Fruit fly (Drosophila melanogaster): ENCODE results near the gene qjt.
A peak's percentile ranks its signal among the peaks of the same experiment; 100 is the strongest.

Gene qjt

DNA sequence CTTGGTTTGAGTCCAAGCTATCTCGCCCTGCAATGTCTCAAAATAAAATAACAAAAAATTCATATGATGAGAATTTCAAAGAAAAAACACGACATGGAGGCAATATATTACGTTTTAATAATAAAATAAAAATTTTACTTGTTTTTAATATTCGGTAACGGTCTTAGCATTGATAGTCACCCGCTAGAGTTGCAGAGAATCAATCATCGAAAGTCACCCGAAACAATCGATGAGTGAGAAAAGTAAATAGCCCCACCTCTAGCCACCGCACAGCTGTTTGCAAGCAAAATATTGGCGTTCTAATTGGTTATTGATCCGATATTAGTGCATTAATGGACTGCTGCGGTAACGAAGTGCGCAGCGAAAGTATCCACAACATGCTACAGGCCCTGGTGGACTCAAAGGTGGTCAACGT is 2.9 kb upstream of the qjt start, which contains the start of gene CG34250:
Gene CG34250, plus strand, starts transcription at position 244 of the 415 bp plus-strand sequence.
- no peak for TF ChIP-seq CG7101 (tag; optimal IDR thresholded peaks at IDR 0.05)
- peak; percentile 67 for TF ChIP-seq CG14711 (tag; optimal IDR thresholded peaks at IDR 0.05)
- TF ChIP-seq pad (GFP tag; optimal IDR thresholded peaks at IDR 0.05), result no peak
- TF ChIP-seq Clk (GFP tag; optimal IDR thresholded peaks at IDR 0.05), result no peak
- TF ChIP-seq CG12768 (GFP tag; optimal IDR thresholded peaks at IDR 0.05), result no peak
- peak; percentile 83 for TF ChIP-seq bab1 (GFP tag; optimal IDR thresholded peaks at IDR 0.05)
- TF ChIP-seq CG33017 (tag; optimal IDR thresholded peaks at IDR 0.05), result no peak
- TF ChIP-seq kay (GFP tag; ENCODE audit: borderline replicate concordance), result peak; percentile 80
- peak; percentile 33 for TF ChIP-seq CG1620 (GFP tag; optimal IDR thresholded peaks at IDR 0.05)
- TF ChIP-seq CG11617 (GFP tag; optimal IDR thresholded peaks at IDR 0.05), result peak; percentile 55
- peak; percentile 52 for TF ChIP-seq tj (GFP tag; optimal IDR thresholded peaks at IDR 0.05)
- TF ChIP-seq Mnt (GFP tag; optimal IDR thresholded peaks at IDR 0.05), result peak; percentile 51
- TF ChIP-seq cic (GFP tag; optimal IDR thresholded peaks at IDR 0.05), result peak; percentile 10
- peak; percentile 42 for TF ChIP-seq ovo (GFP tag; optimal IDR thresholded peaks at IDR 0.05)
- TF ChIP-seq toe (GFP tag; optimal IDR thresholded peaks at IDR 0.05), result peak; percentile 45
- no peak for TF ChIP-seq CG5204 (GFP tag; optimal IDR thresholded peaks at IDR 0.05)
- peak; percentile 51 for TF ChIP-seq Crg-1 (GFP tag; optimal IDR thresholded peaks at IDR 0.05)
- TF ChIP-seq cnc (optimal IDR thresholded peaks at IDR 0.05), result no peak
- TF ChIP-seq CG7045 (GFP tag; optimal IDR thresholded peaks at IDR 0.05), result peak; percentile 52

DNA sequence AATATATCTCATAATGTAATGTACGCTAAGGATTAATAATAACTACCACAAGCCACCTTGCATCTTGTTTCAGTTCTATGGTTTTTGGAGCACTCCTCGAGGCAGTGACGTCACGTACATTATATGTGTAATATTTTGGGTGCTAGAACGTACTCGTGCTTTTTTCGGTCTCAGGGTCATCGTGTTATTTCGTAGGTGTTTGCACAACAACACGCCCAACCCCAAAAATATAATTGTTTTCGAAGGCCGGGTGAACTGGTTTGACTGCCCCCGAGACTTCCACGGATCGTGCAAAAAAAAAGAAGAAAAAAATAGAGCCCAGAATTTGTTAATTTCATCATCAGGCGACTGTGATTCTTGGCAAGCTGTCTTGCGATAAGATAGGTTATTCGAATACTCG is 2.4 kb upstream of the qjt start:
- no peak for TF ChIP-seq Crg-1 (GFP tag; optimal IDR thresholded peaks at IDR 0.05)
- no peak for TF ChIP-seq Hr96 (GFP tag; optimal IDR thresholded peaks at IDR 0.05)
- TF ChIP-seq pad (GFP tag; optimal IDR thresholded peaks at IDR 0.05), result no peak

DNA sequence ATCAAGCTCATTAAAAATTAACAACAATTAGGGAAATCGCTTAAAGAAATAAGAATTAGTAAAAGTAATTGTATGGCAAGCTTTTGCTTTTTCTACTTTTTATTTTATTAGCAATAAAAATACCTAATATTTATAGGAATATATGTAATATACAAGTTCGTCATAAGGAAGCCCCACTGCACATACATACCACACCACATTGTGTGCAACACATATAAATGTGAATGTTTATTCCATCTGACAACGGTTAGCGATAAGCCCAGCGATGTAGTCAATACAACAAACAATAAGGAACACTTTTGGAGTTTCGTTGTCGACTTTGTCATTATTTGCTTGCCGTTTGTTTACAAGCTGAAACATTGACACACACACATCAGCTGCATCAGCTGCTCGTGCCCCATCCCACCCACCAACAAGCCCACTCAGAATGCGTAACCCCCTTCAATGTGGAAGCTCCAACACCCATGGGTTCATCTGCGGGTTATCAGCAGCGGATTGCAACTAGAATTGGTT is 6.4 kb downstream of the qjt start:
- peak; percentile 23 for TF ChIP-seq ovo (GFP tag; optimal IDR thresholded peaks at IDR 0.05)
- TF ChIP-seq Hr96 (GFP tag; optimal IDR thresholded peaks at IDR 0.05), result peak; percentile 36
- no peak for TF ChIP-seq cic (GFP tag; optimal IDR thresholded peaks at IDR 0.05)
- peak; percentile 2 for TF ChIP-seq CG14711 (tag; optimal IDR thresholded peaks at IDR 0.05)
- no peak for TF ChIP-seq toe (GFP tag; optimal IDR thresholded peaks at IDR 0.05)
- peak; percentile 88 for TF ChIP-seq kay (GFP tag; ENCODE audit: borderline replicate concordance)
- TF ChIP-seq cnc (optimal IDR thresholded peaks at IDR 0.05), result no peak
- no peak for TF ChIP-seq Clk (GFP tag; optimal IDR thresholded peaks at IDR 0.05)
- TF ChIP-seq CG33017 (tag; optimal IDR thresholded peaks at IDR 0.05), result peak; percentile 18
- TF ChIP-seq bab1 (GFP tag; optimal IDR thresholded peaks at IDR 0.05), result no peak
- peak; percentile 64 for TF ChIP-seq CG7101 (tag; optimal IDR thresholded peaks at IDR 0.05)
- no peak for TF ChIP-seq CG12768 (GFP tag; optimal IDR thresholded peaks at IDR 0.05)
- no peak for TF ChIP-seq Mnt (GFP tag; optimal IDR thresholded peaks at IDR 0.05)
- no peak for TF ChIP-seq CG7045 (GFP tag; optimal IDR thresholded peaks at IDR 0.05)
- TF ChIP-seq tj (GFP tag; optimal IDR thresholded peaks at IDR 0.05), result no peak
- peak; percentile 35 for TF ChIP-seq CG11617 (GFP tag; optimal IDR thresholded peaks at IDR 0.05)
- TF ChIP-seq pad (GFP tag; optimal IDR thresholded peaks at IDR 0.05), result peak; percentile 43
- no peak for TF ChIP-seq CG5204 (GFP tag; optimal IDR thresholded peaks at IDR 0.05)
- TF ChIP-seq Crg-1 (GFP tag; optimal IDR thresholded peaks at IDR 0.05), result peak; percentile 55
- no peak for TF ChIP-seq CG1620 (GFP tag; optimal IDR thresholded peaks at IDR 0.05)

DNA sequence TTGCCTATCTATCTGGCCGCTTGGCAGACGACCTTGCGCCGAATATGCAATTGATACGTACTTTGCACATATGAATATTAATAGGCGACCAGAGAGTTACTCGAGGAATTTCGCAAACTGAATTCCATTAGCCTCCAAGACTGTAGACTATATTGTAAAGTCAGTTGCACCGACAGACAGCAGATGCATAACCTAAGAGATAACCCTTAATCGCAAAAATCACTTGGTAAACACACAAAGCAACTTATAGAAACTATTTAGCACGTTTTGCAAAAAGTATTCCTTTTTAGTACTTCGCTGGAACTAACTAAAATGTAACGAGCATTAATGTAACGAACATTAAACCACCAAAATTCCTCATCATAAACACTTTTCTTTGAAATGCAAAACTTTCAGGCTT is 7.2 kb downstream of the qjt start, which contains the start of gene CG6333:
Gene CG6333, minus strand, starts transcription at position 101 of the 400 bp plus-strand sequence.
- TF ChIP-seq kay (GFP tag; ENCODE audit: borderline replicate concordance) (peak; percentile 49), CG7045 (GFP tag; optimal IDR thresholded peaks at IDR 0.05) (no peak)

DNA sequence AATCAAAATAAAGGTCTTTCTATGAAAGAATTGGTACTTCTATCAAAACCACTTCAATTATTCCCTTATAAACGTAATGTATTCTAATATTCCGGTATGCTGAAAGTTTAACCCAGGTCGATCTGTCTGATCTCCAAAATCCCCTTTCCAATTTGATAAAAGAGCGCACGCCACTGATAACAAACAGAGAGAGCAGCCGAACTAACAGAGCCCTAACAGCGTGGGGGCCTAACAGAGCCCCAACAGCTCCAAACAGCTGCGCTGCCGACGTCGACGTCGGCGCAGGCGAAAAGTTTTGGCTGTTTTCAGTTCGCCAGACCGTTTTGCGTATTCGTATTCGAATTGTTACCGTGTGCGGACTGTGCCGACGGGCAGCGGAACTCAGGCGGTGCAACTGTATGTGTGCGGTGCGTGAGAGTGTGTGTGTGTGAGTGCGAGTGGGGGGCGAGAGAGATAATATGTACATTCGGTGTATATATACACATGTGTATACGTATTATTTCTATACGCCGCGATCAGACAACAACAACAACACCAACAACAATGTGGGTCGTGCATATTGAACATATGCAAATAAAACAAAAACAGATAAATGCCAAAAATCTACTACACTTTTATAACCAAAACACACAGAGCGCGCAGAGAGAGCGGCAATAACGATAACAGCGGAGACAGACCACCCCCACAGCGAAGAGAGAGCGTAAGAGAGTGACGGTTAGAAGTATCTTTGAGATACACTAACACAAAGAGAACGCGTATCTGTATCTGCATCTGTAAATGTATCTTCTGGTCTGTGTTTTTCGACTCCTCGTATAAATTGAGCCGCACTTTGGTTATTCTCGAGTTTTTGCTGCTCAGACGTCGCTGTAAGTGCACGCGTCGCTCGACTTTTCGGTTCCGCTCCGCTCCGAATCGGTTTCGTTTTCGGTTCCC is 8.2 kb downstream of the qjt start, which contains the start of gene Oatp74D:
Gene Oatp74D, plus strand, starts transcription at position 325 of the 933 bp plus-strand sequence.
- TF ChIP-seq ovo (GFP tag; optimal IDR thresholded peaks at IDR 0.05) (no peak), CG14711 (tag; optimal IDR thresholded peaks at IDR 0.05) (peak; percentile 40), CG7045 (GFP tag; optimal IDR thresholded peaks at IDR 0.05) (no peak), cic (GFP tag; optimal IDR thresholded peaks at IDR 0.05) (peak; percentile 65), CG33017 (tag; optimal IDR thresholded peaks at IDR 0.05) (peak; percentile 38), CG12768 (GFP tag; optimal IDR thresholded peaks at IDR 0.05) (peak; percentile 26), Clk (GFP tag; optimal IDR thresholded peaks at IDR 0.05) (no peak), Crg-1 (GFP tag; optimal IDR thresholded peaks at IDR 0.05) (no peak), Mnt (GFP tag; optimal IDR thresholded peaks at IDR 0.05) (peak; percentile 45), CG7101 (tag; optimal IDR thresholded peaks at IDR 0.05) (peak; percentile 58), Hr96 (GFP tag; optimal IDR thresholded peaks at IDR 0.05) (peak; percentile 4), CG5204 (GFP tag; optimal IDR thresholded peaks at IDR 0.05) (peak; percentile 33), tj (GFP tag; optimal IDR thresholded peaks at IDR 0.05) (peak; percentile 11), bab1 (GFP tag; optimal IDR thresholded peaks at IDR 0.05) (peak; percentile 48)

Measured in whole organism, adult.